Worm (Caenorhabditis elegans) whole organism, midembryonic: ENCODE results near the gene F57B9.1.

Source experiments
- T22C8.4 ChIP-seq: fragments of 200-800 bp; sonication (Bioruptor generic); IDR thresholded peaks from 2 replicates; pipeline ENCODE4 v1.3.6; 2022; ENCODE audit warnings: missing genetic modification characterization, missing compliant biosample characterization
- cog-1 ChIP-seq: sonication (generic microtip); optimal IDR thresholded peaks from 2 replicates; lab custom pipeline; 2016; ENCODE audit warnings: missing genetic modification characterization, missing compliant biosample characterization
- flt-1 ChIP-seq: fragments of 200-800 bp; sonication (Bioruptor generic); IDR thresholded peaks from 2 replicates; pipeline ENCODE4 v1.3.6; 2022; ENCODE audit warnings: missing genetic modification characterization, missing compliant biosample characterization
- klf-2 ChIP-seq: fragments of 200-800 bp; sonication (Bioruptor generic); conservative IDR thresholded peaks from 2 replicates; pipeline ENCODE4 v1.3.6; 2022; ENCODE audit warnings: missing genetic modification reagents, missing genetic modification characterization, missing compliant biosample characterization
- med-1 ChIP-seq: sonication (generic microtip); optimal IDR thresholded peaks from 2 replicates; lab custom pipeline; 2017; ENCODE audit warnings: missing genetic modification characterization, mild to moderate bottlenecking, missing compliant biosample characterization, antibody characterized with exemption, missing genetic modification reagents; ENCODE audit not compliant: insufficient read depth
- ref-1 ChIP-seq: fragments of 200-800 bp; sonication (Bioruptor generic); conservative IDR thresholded peaks from 2 replicates; pipeline ENCODE4 v1.3.6; 2022; ENCODE audit warnings: missing genetic modification reagents, missing genetic modification characterization, missing compliant biosample characterization
- tab-1 ChIP-seq: fragments of 200-800 bp; sonication (Bioruptor generic); IDR thresholded peaks from 2 replicates; pipeline ENCODE4 v1.3.6; 2022; ENCODE audit warnings: missing genetic modification characterization, missing compliant biosample characterization
- ztf-23 ChIP-seq: fragments of 200-800 bp; sonication (Bioruptor generic); IDR thresholded peaks from 2 replicates; pipeline ENCODE4 v1.3.6; 2022; ENCODE audit warnings: missing genetic modification reagents, missing genetic modification characterization, missing compliant biosample characterization
- ztf-29 ChIP-seq: fragments of 200-800 bp; sonication (Bioruptor generic); IDR thresholded peaks from 2 replicates; pipeline ENCODE4 v1.3.6; 2022; ENCODE audit warnings: missing genetic modification reagents, missing genetic modification characterization, missing compliant biosample characterization

Gene F57B9.1

DNA sequence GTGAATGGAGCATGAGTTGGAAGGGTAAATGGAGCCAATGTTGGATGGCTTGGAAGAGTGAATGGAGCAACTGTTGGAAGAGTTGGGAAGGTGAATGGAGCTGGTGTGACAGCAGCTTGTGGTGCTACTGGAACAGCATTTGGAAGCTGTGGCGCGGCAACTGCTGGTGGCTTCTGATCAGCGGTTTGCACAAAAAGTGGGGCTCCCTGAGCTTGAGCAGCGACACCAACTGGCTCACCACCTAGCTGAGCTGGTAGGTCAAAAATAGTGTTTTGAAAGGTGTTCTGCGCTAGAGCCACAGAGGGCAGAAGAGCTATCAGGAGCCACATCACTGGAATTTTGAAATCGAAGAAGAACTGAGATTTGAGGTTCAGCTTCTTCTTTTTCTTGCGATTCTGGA lies 16.6 kb upstream of the F57B9.1 start:
- TF ChIP-seq tab-1 (GFP tag; lab: Robert Waterston, UW) (0 out of 2 replicates have a peak, but pooled peaks have one; percentile 46), ztf-23 (GFP tag; lab: Robert Waterston, UW) (no peak), ztf-29 (GFP tag; lab: Robert Waterston, UW) (no peak), med-1 (GFP tag; lab: Kevin White, UChicago) (no peak)

DNA sequence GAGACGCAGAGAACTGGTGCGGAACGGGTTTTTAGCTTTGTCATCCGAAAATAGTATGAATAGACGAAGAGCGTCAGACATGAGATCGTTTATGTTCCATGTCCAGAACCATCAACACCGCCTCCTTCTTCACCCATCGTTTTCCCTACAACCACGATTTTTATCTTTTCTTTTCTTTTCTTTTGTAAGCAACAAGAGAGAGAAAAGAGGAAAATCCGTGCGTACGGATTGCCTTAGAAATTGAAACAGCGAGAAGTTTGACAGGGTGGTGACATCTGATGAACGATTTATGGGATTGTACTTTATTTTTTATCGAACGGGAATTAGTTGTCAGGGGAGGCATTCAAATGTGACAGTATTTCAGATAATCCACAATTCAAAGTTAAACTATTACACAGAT lies 16.1 kb upstream of the F57B9.1 start, which contains the start of gene abu-13:
abu-13 (minus strand) TSS at position 152 of the 400 bp plus-strand sequence.
- TF ChIP-seq tab-1 (GFP tag; lab: Robert Waterston, UW) (no peak), ztf-23 (GFP tag; lab: Robert Waterston, UW) (no peak), ztf-29 (GFP tag; lab: Robert Waterston, UW) (no peak), med-1 (GFP tag; lab: Kevin White, UChicago) (no peak), ref-1 (GFP tag; lab: Robert Waterston, UW) (no peak), T22C8.4 (GFP tag; lab: Robert Waterston, UW) (no peak), flt-1 (GFP tag; lab: Robert Waterston, UW) (no peak)

DNA sequence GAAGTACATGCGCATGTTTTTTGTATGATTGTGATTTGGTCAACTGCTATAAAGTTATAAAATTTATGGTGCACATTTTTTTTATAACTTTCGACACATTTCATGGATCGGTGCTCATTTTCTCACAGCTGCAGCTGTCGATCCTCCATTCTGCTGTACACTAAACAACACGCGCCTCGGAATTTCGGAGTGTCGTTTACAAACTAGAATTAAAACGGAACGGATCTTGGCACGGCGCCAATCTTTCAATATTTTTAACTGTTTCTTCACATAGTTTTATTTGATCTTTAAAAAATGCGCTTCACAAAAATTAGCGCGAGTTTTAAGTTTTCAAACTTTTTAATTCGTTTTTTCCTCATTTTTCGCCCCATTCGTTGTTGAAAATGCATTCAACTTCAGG lies 15.5 kb upstream of the F57B9.1 start, which contains the start of gene let-711:
let-711 (plus strand) TSS at position 337 of the 400 bp plus-strand sequence.
- TF ChIP-seq ztf-23 (GFP tag; lab: Robert Waterston, UW), result no peak
- no peak for TF ChIP-seq T22C8.4 (GFP tag; lab: Robert Waterston, UW)
- no peak for TF ChIP-seq med-1 (GFP tag; lab: Kevin White, UChicago)
- no peak for TF ChIP-seq tab-1 (GFP tag; lab: Robert Waterston, UW)
- no peak for TF ChIP-seq ref-1 (GFP tag; lab: Robert Waterston, UW)
- no peak for TF ChIP-seq cog-1 (tag; lab: Kevin White, UChicago)
- no peak for TF ChIP-seq flt-1 (GFP tag; lab: Robert Waterston, UW)
- TF ChIP-seq klf-2, result no peak
- no peak for TF ChIP-seq ztf-29 (GFP tag; lab: Robert Waterston, UW)

DNA sequence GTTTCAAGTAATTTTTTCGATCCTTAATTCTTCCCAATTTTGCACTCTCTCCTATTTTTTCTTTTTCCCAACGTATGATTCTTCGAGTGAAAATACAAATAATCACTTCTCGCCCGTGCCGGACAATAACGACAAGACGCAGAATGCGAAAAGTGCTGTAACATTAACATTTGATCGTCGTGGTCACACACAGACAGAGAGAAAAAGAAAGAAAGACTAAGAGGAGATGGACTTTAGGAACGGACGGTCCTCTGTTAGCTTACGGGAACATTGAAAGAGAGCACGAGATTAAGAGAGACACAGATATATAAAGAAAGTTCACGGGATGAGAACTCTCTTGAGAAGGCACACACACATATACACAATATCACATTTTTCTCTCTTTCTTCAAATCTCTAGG lies 14.0 kb upstream of the F57B9.1 start:
- TF ChIP-seq med-1 (GFP tag; lab: Kevin White, UChicago) (no peak), klf-2 (no peak), flt-1 (GFP tag; lab: Robert Waterston, UW) (no peak), ref-1 (GFP tag; lab: Robert Waterston, UW) (no peak), cog-1 (tag; lab: Kevin White, UChicago) (peak; percentile 44)

DNA sequence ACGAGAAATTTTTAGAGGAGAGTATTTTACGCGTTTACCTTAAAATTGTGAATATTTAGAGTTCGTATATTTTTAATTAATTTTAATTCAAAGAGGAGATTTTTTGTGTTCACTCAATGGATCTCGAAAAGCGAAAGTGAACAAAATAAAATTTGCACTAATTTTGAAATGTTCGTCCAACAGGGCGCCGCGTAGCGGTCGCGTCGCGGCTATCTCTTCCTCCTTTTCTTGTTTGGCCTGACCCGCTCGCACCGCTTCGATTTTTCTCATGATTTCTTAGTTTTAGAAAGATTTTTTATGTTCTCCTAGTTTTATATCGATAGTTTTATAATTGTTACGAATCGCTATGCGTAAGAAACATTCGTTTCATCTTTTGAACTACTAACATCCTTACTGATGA lies 10.5 kb upstream of the F57B9.1 start:
- TF ChIP-seq ztf-29 (GFP tag; lab: Robert Waterston, UW), result no peak
- no peak for TF ChIP-seq ref-1 (GFP tag; lab: Robert Waterston, UW)
- TF ChIP-seq T22C8.4 (GFP tag; lab: Robert Waterston, UW), result no peak

DNA sequence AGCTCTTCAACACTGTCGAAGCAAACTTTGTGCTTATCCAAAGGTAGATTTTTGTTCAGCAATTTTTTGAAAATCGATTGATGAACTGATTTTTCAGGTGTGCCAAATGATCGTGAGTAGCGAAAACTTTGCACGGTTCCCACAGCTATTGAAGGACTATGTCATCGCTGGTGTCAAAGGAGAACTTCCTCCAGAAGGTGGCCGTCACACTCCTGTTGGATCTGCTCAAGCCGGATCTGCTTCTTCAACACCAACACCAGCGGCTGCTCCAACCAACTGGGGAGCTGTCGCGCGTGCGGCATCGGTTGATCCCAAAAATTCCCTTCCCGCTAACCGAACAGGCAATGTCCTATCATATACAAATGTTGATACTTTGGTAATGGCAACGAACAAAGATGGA lies 8.5 kb upstream of the F57B9.1 start:
- TF ChIP-seq cog-1 (tag; lab: Kevin White, UChicago) (no peak), tab-1 (GFP tag; lab: Robert Waterston, UW) (no peak)

DNA sequence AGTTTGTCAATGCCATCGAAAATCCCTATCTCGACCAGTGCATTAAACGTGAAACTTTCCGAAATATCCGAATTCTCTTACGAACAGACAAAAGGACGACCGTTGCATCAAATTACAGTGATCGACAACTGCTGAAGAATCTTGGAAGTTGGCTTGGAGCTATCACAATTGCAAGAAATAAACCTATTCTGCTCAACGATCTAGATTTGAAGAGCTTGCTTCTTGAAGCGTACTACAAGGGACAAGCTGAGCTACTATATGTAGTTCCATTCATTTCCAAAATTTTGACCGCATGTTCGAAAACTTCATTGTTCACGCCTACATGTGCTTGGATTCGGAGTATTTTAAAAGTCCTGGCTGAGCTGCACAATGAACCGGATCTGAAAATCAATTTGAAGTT lies 7.9 kb upstream of the F57B9.1 start:
- no peak for TF ChIP-seq klf-2
- no peak for TF ChIP-seq med-1 (GFP tag; lab: Kevin White, UChicago)
- no peak for TF ChIP-seq cog-1 (tag; lab: Kevin White, UChicago)
- TF ChIP-seq T22C8.4 (GFP tag; lab: Robert Waterston, UW), result no peak
- no peak for TF ChIP-seq flt-1 (GFP tag; lab: Robert Waterston, UW)

DNA sequence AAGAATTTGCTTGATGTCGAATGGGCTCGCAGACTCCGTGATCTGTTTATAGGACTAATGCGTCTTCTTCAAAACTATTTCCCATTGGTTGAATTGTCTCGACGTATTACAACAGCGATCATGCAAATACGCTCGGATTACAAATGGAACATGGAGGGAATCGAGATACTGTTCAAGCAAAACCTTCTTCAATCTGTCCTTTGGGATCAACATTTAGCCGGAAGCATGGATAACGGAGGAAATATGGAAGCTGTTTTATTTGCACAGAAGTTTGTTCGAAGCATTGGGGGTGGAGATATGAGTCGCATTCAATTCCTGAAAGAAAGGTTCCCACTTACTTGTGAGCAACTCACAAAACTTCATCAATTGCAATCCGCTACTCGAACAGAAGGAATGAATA lies 6.1 kb upstream of the F57B9.1 start:
- TF ChIP-seq cog-1 (tag; lab: Kevin White, UChicago) (no peak), ref-1 (GFP tag; lab: Robert Waterston, UW) (no peak), med-1 (GFP tag; lab: Kevin White, UChicago) (no peak), ztf-23 (GFP tag; lab: Robert Waterston, UW) (no peak), T22C8.4 (GFP tag; lab: Robert Waterston, UW) (no peak), klf-2 (no peak), tab-1 (GFP tag; lab: Robert Waterston, UW) (no peak), ztf-29 (GFP tag; lab: Robert Waterston, UW) (no peak), flt-1 (GFP tag; lab: Robert Waterston, UW) (no peak)

DNA sequence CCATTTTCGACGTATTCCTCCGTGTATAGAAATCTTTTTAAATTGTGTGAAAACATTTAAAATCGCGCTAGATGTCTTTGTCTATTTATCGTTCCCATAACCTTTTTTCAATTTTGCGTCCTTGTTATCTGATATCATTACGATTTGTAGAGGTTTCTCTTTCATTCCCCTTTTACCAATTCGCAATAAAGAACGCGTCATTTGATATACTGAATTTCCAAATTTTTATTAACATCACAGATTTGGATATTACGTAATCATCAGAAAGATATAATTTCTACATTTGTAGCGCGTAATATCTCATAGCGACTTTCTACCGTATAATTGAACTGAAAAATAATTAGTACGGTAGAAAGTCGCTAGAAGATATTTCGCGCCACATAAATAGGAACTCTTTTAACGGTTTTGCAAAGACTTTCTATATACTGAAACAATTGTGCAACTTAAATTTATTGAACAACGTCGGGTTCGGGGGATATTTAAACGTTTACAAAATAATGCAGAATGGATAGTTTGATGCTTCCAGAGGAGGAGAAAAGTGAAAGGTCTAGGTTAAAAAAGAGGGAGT lies 3.1 kb upstream of the F57B9.1 start:
- TF ChIP-seq med-1 (GFP tag; lab: Kevin White, UChicago), result no peak
- TF ChIP-seq cog-1 (tag; lab: Kevin White, UChicago), result no peak
- no peak for TF ChIP-seq klf-2
- TF ChIP-seq ztf-23 (GFP tag; lab: Robert Waterston, UW), result no peak
- no peak for TF ChIP-seq ztf-29 (GFP tag; lab: Robert Waterston, UW)
- TF ChIP-seq ref-1 (GFP tag; lab: Robert Waterston, UW), result no peak
- TF ChIP-seq T22C8.4 (GFP tag; lab: Robert Waterston, UW), result no peak
- no peak for TF ChIP-seq tab-1 (GFP tag; lab: Robert Waterston, UW)
- no peak for TF ChIP-seq flt-1 (GFP tag; lab: Robert Waterston, UW)

DNA sequence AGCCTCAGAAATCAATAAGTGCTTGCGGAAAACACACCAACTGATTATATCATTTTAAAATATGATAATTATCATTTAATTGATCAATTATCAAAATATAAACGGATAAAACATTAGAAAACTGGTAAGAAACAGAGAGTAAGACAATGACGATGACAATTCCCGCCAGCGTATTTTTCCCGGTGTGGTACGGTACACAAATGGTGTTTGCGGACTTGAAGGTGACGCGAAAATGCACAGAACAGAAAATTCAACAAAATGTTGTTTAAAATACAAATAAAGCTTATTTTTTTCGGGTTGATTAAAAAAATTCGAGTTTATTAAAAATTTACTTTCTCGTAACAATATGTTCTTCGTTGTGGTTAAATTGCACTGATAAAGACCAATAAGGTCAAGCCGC lies 723 bp upstream of the F57B9.1 start:
- TF ChIP-seq flt-1 (GFP tag; lab: Robert Waterston, UW), result no peak
- no peak for TF ChIP-seq ref-1 (GFP tag; lab: Robert Waterston, UW)
- TF ChIP-seq cog-1 (tag; lab: Kevin White, UChicago), result no peak
- no peak for TF ChIP-seq klf-2
